Fruit fly (Drosophila melanogaster) whole organism, adult: ENCODE data around the gene sima.

Source experiments
- CG12768 ChIP-seq: fragments of 200-800 bp; sonication (Bioruptor generic); optimal IDR thresholded peaks from 2 replicates; lab custom pipeline; 2017; ENCODE audit warnings: missing biosample characterization, missing genetic modification characterization, mild to moderate bottlenecking, moderate library complexity, missing genetic modification reagents
- Clk ChIP-seq: fragments of 200-800 bp; sonication (Bioruptor generic); optimal IDR thresholded peaks from 2 replicates; lab custom pipeline; 2017; ENCODE audit warnings: missing biosample characterization, missing genetic modification characterization
- Hr96 ChIP-seq: fragments of 200-800 bp; sonication (Bioruptor generic); optimal IDR thresholded peaks from 2 replicates; lab custom pipeline; 2016; ENCODE audit warnings: missing biosample characterization, missing genetic modification characterization

- TF ChIP-seq CG12768 (GFP tag; lab: Kevin White, UChicago): no peak
- no peak for TF ChIP-seq Hr96 (GFP tag; lab: Kevin White, UChicago)
- TF ChIP-seq Clk: no peak
Observed at dm6 chr3R:30090261-30091006, 32.3 kb downstream of the sima start.
